Worm (Caenorhabditis elegans) whole organism, early embryonic: ENCODE measurements around the gene tin-10.

Experiments
- aly-1 ChIP-seq: sonication (generic microtip); optimal IDR thresholded peaks from 2 replicates; lab custom pipeline; 2016; ENCODE audit warnings: missing genetic modification characterization, missing compliant biosample characterization
- ceh-13 ChIP-seq: fragments of 200-800 bp; sonication (Bioruptor generic); optimal IDR thresholded peaks from 2 replicates; lab custom pipeline; 2018; ENCODE audit warnings: mild to moderate bottlenecking, missing genetic modification characterization, missing compliant biosample characterization
- ceh-36 ChIP-seq: sonication (generic microtip); optimal IDR thresholded peaks from 2 replicates; lab custom pipeline; 2016; ENCODE audit warnings: missing genetic modification characterization, inconsistent platforms, missing compliant biosample characterization

- no peak for TF ChIP-seq ceh-13 (GFP tag; lab: Kevin White, UChicago)
- no peak for TF ChIP-seq ceh-36
- no peak for TF ChIP-seq aly-1 (tag; lab: Kevin White, UChicago)
These were observed 42.3 kb upstream of the tin-10 start for ce11 chrIII:11544947-11545346.
